Fruit fly (Drosophila melanogaster) whole organism, embryonic: Measurements from ENCODE around the gene Uev1A.

Source experiments
- C15 ChIP-seq: fragments of 200-800 bp; sonication (Bioruptor generic); IDR thresholded peaks from 3 replicates; pipeline ENCODE4 v1.3.6; 2022; ENCODE audit warnings: missing biosample characterization, missing genetic modification characterization
- CG10654 ChIP-seq: fragments of 200-800 bp; sonication (Bioruptor generic); optimal IDR thresholded peaks from 2 replicates; lab custom pipeline; 2016; ENCODE audit warnings: missing biosample characterization, missing genetic modification characterization
- CG10959 ChIP-seq: fragments of 200-800 bp; sonication (Bioruptor generic); IDR thresholded peaks from 2 replicates; pipeline ENCODE4 v1.3.6; 2022; ENCODE audit warnings: missing biosample characterization, missing genetic modification characterization
- CG10979 ChIP-seq: fragments of 200-800 bp; sonication (Bioruptor generic); optimal IDR thresholded peaks from 2 replicates; lab custom pipeline; 2018; ENCODE audit warnings: missing biosample characterization, mild to moderate bottlenecking, missing genetic modification characterization, moderate library complexity
- CG12071 ChIP-seq: fragments of 200-800 bp; sonication (Bioruptor generic); optimal IDR thresholded peaks from 3 replicates; lab custom pipeline; 2018; ENCODE audit warnings: missing biosample characterization, mild to moderate bottlenecking, missing genetic modification characterization
- CG12104 ChIP-seq: fragments of 200-800 bp; sonication (Bioruptor generic); optimal IDR thresholded peaks from 3 replicates; lab custom pipeline; 2016; ENCODE audit warnings: missing biosample characterization, missing genetic modification characterization
- CG13894 ChIP-seq: fragments of 200-800 bp; sonication (Bioruptor generic); optimal IDR thresholded peaks from 3 replicates; lab custom pipeline; 2018; ENCODE audit warnings: missing biosample characterization, mild to moderate bottlenecking, missing genetic modification characterization, moderate library complexity
- CG15011 ChIP-seq: fragments of 200-800 bp; sonication (Bioruptor generic); optimal IDR thresholded peaks from 3 replicates; lab custom pipeline; 2018; ENCODE audit warnings: missing biosample characterization, mild to moderate bottlenecking, missing genetic modification characterization
- CG16813 ChIP-seq: fragments of 200-800 bp; sonication (Bioruptor generic); IDR thresholded peaks from 3 replicates; pipeline ENCODE4 v1.3.6; 2022; ENCODE audit warnings: missing biosample characterization, missing genetic modification characterization; ENCODE audit not compliant: partially characterized antibody
- CG17359 ChIP-seq: fragments of 200-800 bp; sonication (Bioruptor generic); optimal IDR thresholded peaks from 3 replicates; lab custom pipeline; 2018; ENCODE audit warnings: missing biosample characterization, mild to moderate bottlenecking, missing genetic modification characterization, moderate library complexity
- CG17829 ChIP-seq: fragments of 200-800 bp; optimal IDR thresholded peaks from 2 replicates; lab custom pipeline; 2019; ENCODE audit warnings: missing biosample characterization, mild to moderate bottlenecking, missing genetic modification characterization, moderate library complexity
- CG18764 ChIP-seq: fragments of 200-800 bp; sonication (Bioruptor generic); optimal IDR thresholded peaks from 3 replicates; lab custom pipeline; 2016; ENCODE audit warnings: missing biosample characterization, missing genetic modification characterization
- CG31224 ChIP-seq: fragments of 200-800 bp; sonication (Bioruptor generic); IDR thresholded peaks from 2 replicates; pipeline ENCODE4 v1.3.6; 2022; ENCODE audit warnings: missing biosample characterization, missing genetic modification characterization
- CG32767 ChIP-seq: fragments of 200-800 bp; sonication (Bioruptor generic); IDR thresholded peaks from 2 replicates; pipeline ENCODE4 v1.3.6; 2022; ENCODE audit warnings: missing biosample characterization, missing genetic modification characterization
- CG32772 ChIP-seq: fragments of 200-800 bp; sonication (Bioruptor generic); IDR thresholded peaks from 2 replicates; pipeline ENCODE4 v1.3.6; 2022; ENCODE audit warnings: missing biosample characterization, missing genetic modification characterization
- CG33557 ChIP-seq: fragments of 200-800 bp; sonication (Bioruptor generic); optimal IDR thresholded peaks from 2 replicates; lab custom pipeline; 2019; ENCODE audit warnings: missing biosample characterization, mild to moderate bottlenecking, missing genetic modification characterization, moderate library complexity
- CG5245 ChIP-seq: fragments of 200-800 bp; sonication (Bioruptor generic); optimal IDR thresholded peaks from 3 replicates; lab custom pipeline; 2016; ENCODE audit warnings: missing biosample characterization, missing genetic modification characterization
- CG5953 ChIP-seq: fragments of 200-800 bp; sonication (Bioruptor generic); IDR thresholded peaks from 2 replicates; pipeline ENCODE4 v1.3.6; 2022; ENCODE audit warnings: missing biosample characterization, missing genetic modification characterization
- CG6791 ChIP-seq: fragments of 200-800 bp; sonication (Bioruptor generic); IDR thresholded peaks from 3 replicates; pipeline ENCODE4 v1.3.6; 2022; ENCODE audit warnings: missing biosample characterization, missing genetic modification characterization; ENCODE audit not compliant: partially characterized antibody
- CG7271 ChIP-seq: fragments of 200-800 bp; sonication (Bioruptor generic); optimal IDR thresholded peaks from 2 replicates; lab custom pipeline; 2018; ENCODE audit warnings: missing biosample characterization, mild to moderate bottlenecking, missing genetic modification characterization, moderate library complexity
- CG8281 ChIP-seq: fragments of 200-800 bp; sonication (Bioruptor generic); optimal IDR thresholded peaks from 2 replicates; lab custom pipeline; 2018; ENCODE audit warnings: missing biosample characterization, mild to moderate bottlenecking, missing genetic modification characterization, moderate library complexity
- CG9437 ChIP-seq: fragments of 200-800 bp; sonication (Bioruptor generic); optimal IDR thresholded peaks from 2 replicates; lab custom pipeline; 2018; ENCODE audit warnings: missing biosample characterization, mild to moderate bottlenecking, missing genetic modification characterization
- Dref ChIP-seq: fragments of 200-800 bp; sonication (Bioruptor generic); IDR thresholded peaks from 2 replicates; pipeline ENCODE4 v1.3.6; 2022; ENCODE audit warnings: missing biosample characterization, missing genetic modification characterization
- Hand ChIP-seq: fragments of 200-800 bp; sonication (Bioruptor generic); optimal IDR thresholded peaks from 2 replicates; lab custom pipeline; 2017; ENCODE audit warnings: mild to moderate bottlenecking, missing biosample characterization, missing genetic modification reagents, missing genetic modification characterization
- Hr78 ChIP-seq, 2 experiments: fragments of 200-800 bp in 1 of 2; fragments of >200 bp in 1 of 2; sonication (Bioruptor generic) in 1 of 2; optimal IDR thresholded peaks; 2 replicates each; lab custom pipeline; 2017 to 2019; ENCODE audit warnings: missing biosample characterization in 2 of 2, missing genetic modification characterization in 2 of 2, mild to moderate bottlenecking in 1 of 2, moderate library complexity in 1 of 2
- Med ChIP-seq: fragments of 200-800 bp; sonication (Bioruptor generic); peaks from one replicate; lab custom pipeline; 2016; ENCODE audit warnings: missing biosample characterization, missing genetic modification characterization, mild to moderate bottlenecking, inconsistent platforms, moderate library complexity
- Oli ChIP-seq: fragments of 200-800 bp; sonication (Bioruptor generic); optimal IDR thresholded peaks from 2 replicates; lab custom pipeline; 2018; ENCODE audit warnings: missing biosample characterization, mild to moderate bottlenecking, missing genetic modification characterization, moderate library complexity
- Spps ChIP-seq: fragments of 200-800 bp; sonication (Bioruptor generic); optimal IDR thresholded peaks from 2 replicates; lab custom pipeline; 2018; ENCODE audit warnings: missing biosample characterization, mild to moderate bottlenecking, missing genetic modification characterization
- Trl ChIP-seq, 3 experiments: fragments of >200 bp in 2 of 3; fragments of 200-800 bp in 1 of 3; sonication (Bioruptor generic) in 1 of 3; optimal IDR thresholded peaks; 2 replicates in 1 of 3; 3 replicates in 2 of 3; lab custom pipeline; 2016 to 2017; ENCODE audit warnings: missing biosample characterization in 1 of 3, missing genetic modification characterization in 1 of 3
- Vsx1 ChIP-seq: fragments of 200-800 bp; sonication (Bioruptor generic); optimal IDR thresholded peaks from 2 replicates; lab custom pipeline; 2017; ENCODE audit warnings: missing biosample characterization, mild to moderate bottlenecking, missing genetic modification characterization, missing genetic modification reagents
- Xrp1 ChIP-seq: fragments of 200-800 bp; sonication (Bioruptor generic); IDR thresholded peaks from 2 replicates; pipeline ENCODE4 v1.3.6; 2022; ENCODE audit warnings: missing biosample characterization, missing genetic modification characterization
- amos ChIP-seq: fragments of 200-800 bp; sonication (Bioruptor generic); IDR thresholded peaks from 2 replicates; pipeline ENCODE4 v1.3.6; 2022; ENCODE audit warnings: missing biosample characterization, missing genetic modification characterization; ENCODE audit not compliant: partially characterized antibody
- ara ChIP-seq: fragments of 200-800 bp; sonication (Bioruptor generic); IDR thresholded peaks from 2 replicates; pipeline ENCODE4 v1.3.6; 2022; ENCODE audit warnings: missing biosample characterization, missing genetic modification characterization
- chm ChIP-seq: fragments of 200-800 bp; sonication (Bioruptor generic); IDR thresholded peaks from 2 replicates; pipeline ENCODE4 v1.3.6; 2022; ENCODE audit warnings: missing biosample characterization, missing genetic modification characterization
- crc ChIP-seq: fragments of 200-800 bp; sonication (Bioruptor generic); optimal IDR thresholded peaks from 2 replicates; lab custom pipeline; 2016; ENCODE audit warnings: missing biosample characterization, missing genetic modification characterization
- cwo ChIP-seq: fragments of 200-800 bp; sonication (Bioruptor generic); optimal IDR thresholded peaks from 3 replicates; lab custom pipeline; 2017; ENCODE audit warnings: missing biosample characterization, missing genetic modification characterization, mild to moderate bottlenecking, moderate library complexity, missing genetic modification reagents
- fru ChIP-seq: fragments of >200 bp; optimal IDR thresholded peaks from 2 replicates; lab custom pipeline; 2017
- fu2 ChIP-seq: fragments of 200-800 bp; sonication (Bioruptor generic); optimal IDR thresholded peaks from 2 replicates; lab custom pipeline; 2016; ENCODE audit warnings: missing biosample characterization, missing genetic modification characterization
- gem ChIP-seq: fragments of 200-800 bp; sonication (Bioruptor generic); optimal IDR thresholded peaks from 2 replicates; lab custom pipeline; 2019; ENCODE audit warnings: missing biosample characterization, mild to moderate bottlenecking, missing genetic modification characterization, moderate library complexity
- gsb ChIP-seq: fragments of 200-800 bp; sonication (Bioruptor generic); IDR thresholded peaks from 2 replicates; pipeline ENCODE4 v1.3.6; 2022; ENCODE audit warnings: missing biosample characterization, missing genetic modification characterization
- her ChIP-seq: fragments of 200-800 bp; sonication (Bioruptor generic); optimal IDR thresholded peaks from 2 replicates; lab custom pipeline; 2016; ENCODE audit warnings: missing biosample characterization, missing genetic modification characterization
- nau ChIP-seq: fragments of 200-800 bp; sonication (Bioruptor generic); optimal IDR thresholded peaks from 3 replicates; lab custom pipeline; 2017; ENCODE audit warnings: missing biosample characterization, mild to moderate bottlenecking, missing genetic modification characterization, missing genetic modification reagents
- sd ChIP-seq: fragments of 200-800 bp; sonication (Bioruptor generic); optimal IDR thresholded peaks from 3 replicates; lab custom pipeline; 2018; ENCODE audit warnings: missing biosample characterization, mild to moderate bottlenecking, missing genetic modification characterization, moderate library complexity
- sens ChIP-seq: fragments of 200-800 bp; sonication (Bioruptor generic); peaks from one replicate; lab custom pipeline; 2016; ENCODE audit warnings: missing biosample characterization, missing genetic modification characterization
- sr ChIP-seq: fragments of 200-800 bp; sonication (Bioruptor generic); IDR thresholded peaks from 3 replicates; pipeline ENCODE4 v1.3.6; 2022; ENCODE audit warnings: missing biosample characterization, missing genetic modification characterization
- ssp ChIP-seq: fragments of 200-800 bp; sonication (Bioruptor generic); IDR thresholded peaks from 2 replicates; pipeline ENCODE4 v1.3.6; 2022; ENCODE audit warnings: missing biosample characterization, missing genetic modification characterization
- vfl ChIP-seq: fragments of 200-800 bp; sonication (Bioruptor generic); optimal IDR thresholded peaks from 2 replicates; lab custom pipeline; 2016; ENCODE audit warnings: missing biosample characterization, missing genetic modification characterization
- vvl ChIP-seq: fragments of 200-800 bp; sonication (Bioruptor generic); IDR thresholded peaks from 2 replicates; pipeline ENCODE4 v1.3.6; 2022; ENCODE audit warnings: missing biosample characterization, missing genetic modification characterization
- zfh1 ChIP-seq: fragments of 200-800 bp; sonication (Bioruptor generic); IDR thresholded peaks from 3 replicates; pipeline ENCODE4 v1.3.6; 2022; ENCODE audit warnings: missing biosample characterization, missing genetic modification characterization

Gene Uev1A

DNA sequence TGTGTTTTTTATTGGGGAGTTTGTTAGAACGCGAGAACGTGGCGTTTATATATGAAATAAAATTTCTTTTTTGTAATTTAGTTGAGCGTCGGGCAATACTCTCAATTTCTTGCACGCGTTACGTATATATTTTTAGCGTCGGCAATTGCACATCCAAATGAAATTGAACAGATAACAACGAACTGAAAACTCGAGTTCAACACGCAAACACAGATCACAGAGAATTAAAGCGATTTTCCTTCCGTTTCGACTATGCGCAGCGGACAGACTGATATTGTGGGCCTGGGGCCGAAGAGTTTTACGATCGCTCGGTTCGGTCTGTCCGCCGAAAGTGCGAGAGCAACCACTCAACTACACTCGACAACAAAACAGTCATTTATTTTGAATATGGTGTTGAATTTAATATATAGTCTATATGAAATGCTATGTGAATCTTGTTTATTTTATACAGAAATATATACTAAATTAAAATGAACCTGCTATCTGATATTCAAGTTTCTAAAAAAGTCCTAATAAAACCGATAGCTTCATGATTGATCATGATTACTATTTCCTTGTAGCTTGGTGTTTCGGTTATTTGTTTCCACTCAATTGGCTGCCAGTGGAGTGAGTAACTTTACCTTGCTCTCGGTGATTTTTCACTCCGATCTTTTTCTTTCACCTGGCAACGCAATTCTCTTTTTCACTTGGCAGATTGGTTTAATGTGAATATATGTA lies 10.8 kb downstream of the Uev1A start, which contains the start of gene CG46456 (continued):
- TF ChIP-seq CG12104 (GFP tag; lab: Kevin White, UChicago), result peak; percentile 82
- TF ChIP-seq sens, result peak; percentile 94
- peak; percentile 84 for TF ChIP-seq CG8281
- TF ChIP-seq crc (GFP tag; lab: Kevin White, UChicago), result peak; percentile 20
- TF ChIP-seq CG16813 (GFP tag; lab: Robert Waterston, UW), result peak; percentile 49; the same call in 1 of the 3 replicates
- peak; percentile 88; the same call in 2 of the 3 replicates for TF ChIP-seq zfh1 (GFP tag; lab: Robert Waterston, UW)
- TF ChIP-seq CG10979, result peak; percentile 98
- TF ChIP-seq fru (lab: Kevin White, UChicago), result no peak
- TF ChIP-seq CG10959 (GFP tag; lab: Robert Waterston, UW), result peak; percentile 84
- peak; percentile 73 for TF ChIP-seq CG18764
- TF ChIP-seq CG17829 (tag; lab: Kevin White, UChicago), result peak; percentile 97
- TF ChIP-seq Hand, result peak; percentile 94
- TF ChIP-seq Oli, result peak; percentile 96
- peak; percentile 85 for TF ChIP-seq C15 (GFP tag; lab: Robert Waterston, UW)
- peak; percentile 90 for TF ChIP-seq CG12071 (GFP tag; lab: Kevin White, UChicago)
- peak; percentile 53 for TF ChIP-seq vfl (GFP tag; lab: Kevin White, UChicago)
- peak; percentile 93 for TF ChIP-seq CG32767 (GFP tag; lab: Robert Waterston, UW)

dm6 chr3L:5354472-5354871 lies 11.6 kb downstream of the Uev1A start:
- TF ChIP-seq her, result no peak
- no peak for TF ChIP-seq CG15011 (GFP tag; lab: Kevin White, UChicago)
- TF ChIP-seq CG13894, result peak; percentile 48
- no peak for TF ChIP-seq CG17359 (tag; lab: Kevin White, UChicago)
- no peak for TF ChIP-seq fu2 (GFP tag; lab: Kevin White, UChicago)
- no peak for TF ChIP-seq CG33557 (GFP tag; lab: Kevin White, UChicago)
- TF ChIP-seq Dref (GFP tag; lab: Robert Waterston, UW), result no peak
- no peak for TF ChIP-seq CG32772 (GFP tag; lab: Robert Waterston, UW)
- TF ChIP-seq nau (GFP tag; lab: Kevin White, UChicago), result no peak
- TF ChIP-seq cwo, result peak; percentile 16
- TF ChIP-seq CG7271, result no peak
- no peak for TF ChIP-seq CG5245 (GFP tag; lab: Kevin White, UChicago)
- TF ChIP-seq sr (GFP tag; lab: Robert Waterston, UW), result no peak
- no peak for TF ChIP-seq Xrp1 (GFP tag; lab: Robert Waterston, UW)
- TF ChIP-seq chm, result no peak
- no peak for TF ChIP-seq zfh1 (GFP tag; lab: Robert Waterston, UW)
- TF ChIP-seq Med, result peak; percentile 72
- no peak for TF ChIP-seq CG9437
- TF ChIP-seq Spps (tag; lab: Kevin White, UChicago), result no peak
- no peak for TF ChIP-seq gem
- TF ChIP-seq CG10654, result no peak
- no peak for TF ChIP-seq ssp (GFP tag; lab: Robert Waterston, UW)
- TF ChIP-seq Hr78 (GFP tag; optimal IDR thresholded peaks at IDR 0.05; lab: Kevin White, UChicago), result no peak
- TF ChIP-seq Vsx1 (GFP tag; lab: Kevin White, UChicago), result no peak
- TF ChIP-seq vvl (GFP tag; lab: Robert Waterston, UW), result 0 out of 2 replicates have a peak, but pooled peaks have one; percentile 38
- TF ChIP-seq CG5953, result no peak
- TF ChIP-seq gsb (GFP tag; lab: Robert Waterston, UW), result no peak
- peak; percentile 76 for TF ChIP-seq sd (tag; lab: Kevin White, UChicago)
- TF ChIP-seq CG31224 (GFP tag; lab: Robert Waterston, UW), result no peak
- no peak for TF ChIP-seq CG6791 (GFP tag; lab: Robert Waterston, UW)
- no peak for TF ChIP-seq Trl (optimal IDR thresholded peaks at IDR 0.05; lab: Kevin White, UChicago)
- no peak for TF ChIP-seq Trl (GFP tag; optimal IDR thresholded peaks at IDR 0.05; lab: Kevin White, UChicago)
- TF ChIP-seq ara (GFP tag; lab: Robert Waterston, UW), result no peak
- TF ChIP-seq amos, result no peak
